Worm (Caenorhabditis elegans) whole organism, late embryonic: Measurements from ENCODE around the gene F10B5.2.

Experiments used
- C08G9.2 ChIP-seq: sonication (generic microtip); optimal IDR thresholded peaks from 2 replicates; lab custom pipeline; 2016; ENCODE audit warnings: mild to moderate bottlenecking, missing genetic modification characterization, moderate library complexity, missing compliant biosample characterization
- K02D7.2 ChIP-seq: sonication (generic microtip); optimal IDR thresholded peaks from 2 replicates; lab custom pipeline; 2017; ENCODE audit warnings: mild to moderate bottlenecking, missing genetic modification characterization, missing compliant biosample characterization
- ama-1 ChIP-seq: fragments of 150-350 bp; optimal IDR thresholded peaks from 2 replicates; lab custom pipeline; 2014
- ceh-18 ChIP-seq: sonication (generic microtip); optimal IDR thresholded peaks from 2 replicates; lab custom pipeline; 2016; ENCODE audit warnings: missing genetic modification characterization, missing compliant biosample characterization
- dve-1 ChIP-seq: sonication (generic microtip); optimal IDR thresholded peaks from 2 replicates; lab custom pipeline; 2017; ENCODE audit warnings: antibody characterized with exemption, mild to moderate bottlenecking, missing genetic modification characterization, missing compliant biosample characterization
- elt-2 ChIP-seq: sonication (generic microtip); optimal IDR thresholded peaks from 2 replicates; lab custom pipeline; 2016; ENCODE audit warnings: missing genetic modification reagents, missing genetic modification characterization, missing compliant biosample characterization
- fkh-10 ChIP-seq: fragments of 150-350 bp; optimal IDR thresholded peaks from 2 replicates; lab custom pipeline; 2014; ENCODE audit warnings: missing biosample characterization, missing genetic modification reagents, missing genetic modification characterization
- nhr-11 ChIP-seq: fragments of 150-350 bp; optimal IDR thresholded peaks from 2 replicates; lab custom pipeline; 2014; ENCODE audit warnings: missing biosample characterization, missing genetic modification characterization
- pag-3 ChIP-seq: sonication (generic microtip); optimal IDR thresholded peaks from 2 replicates; lab custom pipeline; 2016; ENCODE audit warnings: missing compliant biosample characterization, missing genetic modification characterization, borderline replicate concordance
- pqm-1 ChIP-seq: sonication (generic microtip); optimal IDR thresholded peaks from 2 replicates; lab custom pipeline; 2016; ENCODE audit warnings: missing genetic modification characterization, missing compliant biosample characterization
- sox-4 ChIP-seq: sonication (generic microtip); optimal IDR thresholded peaks from 2 replicates; lab custom pipeline; 2017; ENCODE audit warnings: mild to moderate bottlenecking, missing genetic modification characterization, inconsistent platforms, missing compliant biosample characterization
- tbx-2 ChIP-seq: sonication (generic microtip); optimal IDR thresholded peaks from 2 replicates; lab custom pipeline; 2016; ENCODE audit warnings: missing genetic modification characterization, missing compliant biosample characterization
- unc-3 ChIP-seq, 2 experiments: fragments of 200-800 bp in 1 of 2; sonication (Bioruptor generic) in 1 of 2; sonication (generic microtip) in 1 of 2; conservative IDR thresholded peaks in 1 of 2; optimal IDR thresholded peaks in 1 of 2; 2 replicates each; pipeline versions ENCODE4 v1.3.6 to Lab custom; 2016 to 2022; ENCODE audit warnings: missing compliant biosample characterization in 2 of 2, missing genetic modification characterization in 2 of 2, missing genetic modification reagents in 1 of 2

ce11 chrII:8131413-8131966, 13.1 kb upstream of the F10B5.2 start:
- TF ChIP-seq ceh-18: peak; percentile 5
- TF ChIP-seq C08G9.2 (tag; lab: Kevin White, UChicago): no peak
- TF ChIP-seq tbx-2 (tag; lab: Kevin White, UChicago): no peak
- no peak for TF ChIP-seq ama-1
- TF ChIP-seq fkh-10 (GFP tag; lab: Kevin White, UChicago): no peak
- no peak for TF ChIP-seq pag-3 (tag; lab: Kevin White, UChicago)
- TF ChIP-seq nhr-11 (tag; lab: Kevin White, UChicago): no peak
- no peak for TF ChIP-seq dve-1 (tag; lab: Kevin White, UChicago)
- no peak for TF ChIP-seq sox-4 (tag; lab: Kevin White, UChicago)
- TF ChIP-seq unc-3 (GFP tag; conservative IDR thresholded peaks at IDR 0.05; lab: Robert Waterston, UW): no peak
- no peak for TF ChIP-seq unc-3 (tag; optimal IDR thresholded peaks at IDR 0.05; lab: Kevin White, UChicago)
- no peak for TF ChIP-seq elt-2 (tag; lab: Kevin White, UChicago)
- TF ChIP-seq K02D7.2 (tag; lab: Kevin White, UChicago): no peak
- no peak for TF ChIP-seq pqm-1
